Worm (Caenorhabditis elegans) whole organism, L4 larva: ENCODE results near the gene hda-4.
A peak's percentile ranks its signal among the peaks of the same experiment; 100 is the strongest.

Source experiments
- T26A8.4 ChIP-seq: fragments of 200-800 bp; sonication (Bioruptor generic); IDR thresholded peaks from 2 replicates; pipeline ENCODE4 v1.3.6; 2022; ENCODE audit warnings: missing genetic modification characterization, missing compliant biosample characterization
- Y105C5A.15 ChIP-seq: fragments of 200-800 bp; sonication (Bioruptor generic); IDR thresholded peaks from 2 replicates; pipeline ENCODE4 v1.3.6; 2022; ENCODE audit warnings: missing genetic modification characterization, missing compliant biosample characterization
- aha-1 ChIP-seq: fragments of 150-350 bp; peaks from one replicate; lab custom pipeline; 2014; ENCODE audit warnings: missing biosample characterization, missing genetic modification characterization
- ama-1 ChIP-seq: fragments of 150-350 bp; optimal IDR thresholded peaks from 2 replicates; lab custom pipeline; 2014; ENCODE audit warnings: inconsistent platforms, mixed read lengths
- ceh-20 ChIP-seq: fragments of 200-800 bp; sonication (Bioruptor generic); IDR thresholded peaks from 2 replicates; pipeline ENCODE4 v1.3.6; 2022; ENCODE audit warnings: missing genetic modification reagents, missing genetic modification characterization, missing compliant biosample characterization
- ceh-32 ChIP-seq: sonication (generic microtip); optimal IDR thresholded peaks from 2 replicates; lab custom pipeline; 2016; ENCODE audit warnings: mild to moderate bottlenecking, missing genetic modification characterization, missing compliant biosample characterization; ENCODE audit not compliant: poor library complexity
- ceh-44 ChIP-seq: fragments of 200-800 bp; sonication (Bioruptor generic); IDR thresholded peaks from 2 replicates; pipeline ENCODE4 v1.3.6; 2022; ENCODE audit warnings: missing genetic modification reagents, missing genetic modification characterization, missing compliant biosample characterization
- ceh-62 ChIP-seq: sonication (generic microtip); optimal IDR thresholded peaks from 2 replicates; lab custom pipeline; 2017; ENCODE audit warnings: missing biosample characterization, missing genetic modification characterization
- daf-12 ChIP-seq: fragments of 150-350 bp; optimal IDR thresholded peaks from 2 replicates; lab custom pipeline; 2014; ENCODE audit warnings: missing biosample characterization, missing genetic modification reagents, missing genetic modification characterization
- dmd-6 ChIP-seq: fragments of 200-800 bp; sonication (Bioruptor generic); IDR thresholded peaks from 2 replicates; pipeline ENCODE4 v1.3.6; 2022; ENCODE audit warnings: missing genetic modification reagents, missing genetic modification characterization, missing compliant biosample characterization
- dmd-8 ChIP-seq: fragments of 200-800 bp; sonication (Bioruptor generic); IDR thresholded peaks from 2 replicates; pipeline ENCODE4 v1.3.6; 2022; ENCODE audit warnings: missing genetic modification characterization, missing compliant biosample characterization
- dpl-1 ChIP-seq: fragments of 150-350 bp; optimal IDR thresholded peaks from 2 replicates; lab custom pipeline; 2014; ENCODE audit warnings: missing biosample characterization, missing genetic modification reagents, missing genetic modification characterization
- dve-1 ChIP-seq: sonication (generic microtip); optimal IDR thresholded peaks from 2 replicates; lab custom pipeline; 2017; ENCODE audit warnings: antibody characterized with exemption, mild to moderate bottlenecking, missing genetic modification characterization, missing compliant biosample characterization; ENCODE audit not compliant: insufficient read depth
- fkh-10 ChIP-seq: fragments of 150-350 bp; optimal IDR thresholded peaks from 2 replicates; lab custom pipeline; 2014; ENCODE audit warnings: missing biosample characterization, missing genetic modification reagents, missing genetic modification characterization
- hlh-11 ChIP-seq: fragments of 200-800 bp; sonication (Bioruptor generic); optimal IDR thresholded peaks from 2 replicates; lab custom pipeline; 2018; ENCODE audit warnings: mild to moderate bottlenecking, missing genetic modification characterization, missing compliant biosample characterization
- lin-1 ChIP-seq: fragments of 200-800 bp; sonication (Bioruptor generic); IDR thresholded peaks from 2 replicates; pipeline ENCODE4 v1.3.6; 2022; ENCODE audit warnings: missing genetic modification reagents, missing genetic modification characterization, missing compliant biosample characterization
- madf-5 ChIP-seq, 2 experiments: fragments of 200-800 bp; sonication (Bioruptor generic); IDR thresholded peaks; 2 replicates each; pipeline ENCODE4 v1.3.6; 2022; ENCODE audit warnings: missing compliant biosample characterization in 2 of 2, missing genetic modification characterization in 2 of 2
- mdl-1 ChIP-seq, 2 experiments: fragments of 150-350 bp in 1 of 2; sonication (generic microtip) in 1 of 2; optimal IDR thresholded peaks; 2 replicates each; lab custom pipeline; 2014 to 2017; ENCODE audit warnings: missing biosample characterization in 2 of 2, missing genetic modification characterization in 2 of 2
- mdt-29 ChIP-seq: fragments of 200-800 bp; sonication (Bioruptor generic); IDR thresholded peaks from 2 replicates; pipeline ENCODE4 v1.3.6; 2022; ENCODE audit warnings: missing genetic modification reagents, missing genetic modification characterization, missing compliant biosample characterization
- mep-1 ChIP-seq: fragments of 150-350 bp; sonication (generic microtip); optimal IDR thresholded peaks from 3 replicates; lab custom pipeline; 2014; ENCODE audit warnings: missing biosample characterization, missing genetic modification characterization
- mes-2 ChIP-seq: sonication (generic microtip); optimal IDR thresholded peaks from 2 replicates; lab custom pipeline; 2016; ENCODE audit warnings: missing genotype, mild to moderate bottlenecking, missing genetic modification characterization, missing compliant biosample characterization; ENCODE audit not compliant: poor library complexity, severe bottlenecking
- mxl-2 ChIP-seq: fragments of 200-800 bp; sonication (Bioruptor generic); conservative IDR thresholded peaks from 2 replicates; pipeline ENCODE4 v1.3.6; 2022; ENCODE audit warnings: missing genetic modification reagents, missing genetic modification characterization, missing compliant biosample characterization
- mxl-3 ChIP-seq: fragments of 200-800 bp; sonication (Bioruptor generic); optimal IDR thresholded peaks from 2 replicates; lab custom pipeline; 2018; ENCODE audit warnings: mild to moderate bottlenecking, missing genetic modification characterization, missing compliant biosample characterization
- nhr-11 ChIP-seq: fragments of 150-350 bp; optimal IDR thresholded peaks from 2 replicates; lab custom pipeline; 2014; ENCODE audit warnings: missing biosample characterization, missing genetic modification characterization
- nhr-237 ChIP-seq: sonication (generic microtip); optimal IDR thresholded peaks from 2 replicates; lab custom pipeline; 2017; ENCODE audit warnings: missing biosample characterization, missing genetic modification characterization
- nhr-25 ChIP-seq: sonication (generic microtip); optimal IDR thresholded peaks from 2 replicates; lab custom pipeline; 2017; ENCODE audit warnings: missing genetic modification characterization, mild to moderate bottlenecking, missing compliant biosample characterization, antibody characterized with exemption, moderate library complexity, borderline replicate concordance; ENCODE audit not compliant: insufficient read depth
- nhr-28 ChIP-seq: fragments of 150-350 bp; optimal IDR thresholded peaks from 2 replicates; lab custom pipeline; 2014; ENCODE audit warnings: missing biosample characterization, missing genetic modification characterization
- nhr-48 ChIP-seq: sonication (generic microtip); optimal IDR thresholded peaks from 2 replicates; lab custom pipeline; 2016; ENCODE audit warnings: mild to moderate bottlenecking, missing genetic modification characterization, missing compliant biosample characterization
- nhr-6 ChIP-seq: fragments of 150-350 bp; optimal IDR thresholded peaks from 2 replicates; lab custom pipeline; 2014; ENCODE audit warnings: missing biosample characterization, missing genetic modification characterization
- php-3 ChIP-seq: fragments of 200-800 bp; sonication (Bioruptor generic); IDR thresholded peaks from 2 replicates; pipeline ENCODE4 v1.3.6; 2022; ENCODE audit warnings: missing genetic modification reagents, missing genetic modification characterization, missing compliant biosample characterization
- rbr-2 ChIP-seq: sonication (generic microtip); optimal IDR thresholded peaks from 2 replicates; lab custom pipeline; 2016; ENCODE audit warnings: missing genotype, missing genetic modification characterization, missing compliant biosample characterization
- saeg-2 ChIP-seq: fragments of 200-800 bp; sonication (Bioruptor generic); IDR thresholded peaks from 2 replicates; pipeline ENCODE4 v1.3.6; 2022; ENCODE audit warnings: missing genetic modification reagents, missing genetic modification characterization, missing compliant biosample characterization
- set-16 ChIP-seq: fragments of 200-800 bp; sonication (Bioruptor generic); IDR thresholded peaks from 2 replicates; pipeline ENCODE4 v1.3.6; 2022; ENCODE audit warnings: missing genetic modification reagents, missing genetic modification characterization, missing compliant biosample characterization
- skn-1 ChIP-seq: fragments of 150-350 bp; optimal IDR thresholded peaks from 2 replicates; lab custom pipeline; 2014; ENCODE audit warnings: missing biosample characterization, missing genetic modification characterization
- spr-1 ChIP-seq: sonication (generic microtip); optimal IDR thresholded peaks from 2 replicates; lab custom pipeline; 2016; ENCODE audit warnings: mild to moderate bottlenecking, missing genetic modification characterization, missing compliant biosample characterization
- tra-1 ChIP-seq: fragments of 200-800 bp; sonication (Bioruptor generic); IDR thresholded peaks from 2 replicates; pipeline ENCODE4 v1.3.6; 2022; ENCODE audit warnings: missing genetic modification reagents, missing genetic modification characterization, missing compliant biosample characterization
- unc-62 ChIP-seq, 3 experiments: fragments of 150-350 bp in 1 of 3; sonication (generic microtip); optimal IDR thresholded peaks in 2 of 3; peaks in 1 of 3; 1 replicate in 1 of 3; 2 replicates in 2 of 3; lab custom pipeline; 2014 to 2017; ENCODE audit warnings: missing biosample characterization in 3 of 3, missing genetic modification characterization in 3 of 3, missing genetic modification reagents in 3 of 3, missing genotype in 1 of 3
- zfp-2 ChIP-seq: sonication (generic microtip); optimal IDR thresholded peaks from 2 replicates; lab custom pipeline; 2016; ENCODE audit warnings: mild to moderate bottlenecking, missing genetic modification characterization, missing compliant biosample characterization

The hda-4 gene

DNA sequence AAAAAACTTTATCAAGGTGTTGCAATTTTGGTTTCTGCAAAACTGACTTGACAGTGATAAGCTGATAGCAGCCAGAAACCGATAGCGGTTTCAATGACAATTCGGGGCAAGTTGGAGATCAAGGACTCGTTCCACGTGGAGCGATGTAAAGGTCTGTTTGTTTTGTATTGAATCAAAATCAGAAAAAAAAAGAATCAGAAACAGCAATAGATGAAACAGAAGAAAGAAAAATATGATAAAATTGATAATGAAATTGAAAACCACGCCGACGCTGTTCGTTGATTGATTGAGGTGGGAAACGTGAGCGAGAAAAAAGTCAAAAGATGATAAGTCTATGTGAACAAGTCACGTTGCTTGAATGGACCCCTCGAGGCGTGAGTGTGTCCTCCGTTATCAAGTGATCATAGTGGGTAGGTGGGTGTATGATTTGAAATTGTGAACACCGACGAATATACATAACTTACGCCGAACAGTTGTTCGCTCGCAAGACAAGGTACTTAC lies 46.0 kb downstream of the hda-4 start (continued):
- TF ChIP-seq mxl-2 (GFP tag; lab: Robert Waterston, UW) (no peak), daf-12 (tag; lab: Kevin White, UChicago) (no peak), mes-2 (tag; lab: Kevin White, UChicago) (no peak), ceh-44 (GFP tag; lab: Robert Waterston, UW) (no peak), zfp-2 (tag; lab: Kevin White, UChicago) (no peak), nhr-28 (peak; percentile 64), nhr-6 (tag; lab: Kevin White, UChicago) (no peak), Y105C5A.15 (GFP tag; lab: Robert Waterston, UW) (no peak), mdl-1 (tag; optimal IDR thresholded peaks at IDR 0.05; lab: Kevin White, UChicago) (peak; percentile 21 to 78), nhr-48 (tag; lab: Kevin White, UChicago) (peak; percentile 42), mdt-29 (no peak), dpl-1 (GFP tag; lab: Kevin White, UChicago) (no peak), mxl-3 (GFP tag; lab: Kevin White, UChicago) (peak; percentile 88), madf-5 (GFP tag; IDR thresholded peaks at IDR 0.05; lab: Robert Waterston, UW) (no peak), ceh-20 (peak; percentile 77; the same call in 1 of the 2 replicates), skn-1 (tag; lab: Kevin White, UChicago) (no peak)

DNA sequence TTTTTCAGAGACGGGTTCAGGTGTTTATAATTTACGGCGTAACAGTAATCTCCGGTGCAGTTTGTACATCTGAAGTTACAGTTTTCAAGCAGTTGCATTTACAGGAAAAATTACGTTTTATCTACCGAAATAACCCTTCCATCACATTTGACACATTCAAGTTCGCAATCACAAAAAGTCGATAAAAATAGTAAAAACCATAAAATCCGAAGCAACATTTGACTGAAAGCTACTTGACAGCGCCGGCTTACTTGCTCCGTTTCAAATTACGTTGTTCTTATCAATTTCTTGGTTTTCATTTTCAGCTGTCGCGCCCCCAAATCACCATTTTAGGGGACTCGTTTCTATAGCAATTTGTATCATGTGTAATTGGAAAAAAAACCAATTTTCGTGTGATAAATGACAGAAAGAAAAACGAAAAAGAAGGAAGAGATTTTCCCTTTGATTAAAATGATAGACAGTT lies 53.5 kb downstream of the hda-4 start, which contains the start of gene T01C8.3:
Gene T01C8.3 (minus strand): TSS at position 413 of the 463 bp plus-strand sequence.
- TF ChIP-seq nhr-48 (tag; lab: Kevin White, UChicago), result no peak
- TF ChIP-seq dve-1 (tag; lab: Kevin White, UChicago), result peak; percentile 18
- TF ChIP-seq tra-1 (GFP tag; lab: Robert Waterston, UW), result peak; percentile 89
- TF ChIP-seq dmd-8 (GFP tag; lab: Robert Waterston, UW), result no peak
- TF ChIP-seq ceh-62 (tag; lab: Kevin White, UChicago), result no peak
- TF ChIP-seq dpl-1 (GFP tag; lab: Kevin White, UChicago), result no peak
- TF ChIP-seq unc-62 (GFP tag; optimal IDR thresholded peaks at IDR 0.05 in 1 of 2; lab: Kevin White, UChicago), result peak in 1 of 2 experiments; percentile 86
- no peak for TF ChIP-seq unc-62 (tag; optimal IDR thresholded peaks at IDR 0.05; lab: Kevin White, UChicago)
- no peak for TF ChIP-seq T26A8.4
- TF ChIP-seq ceh-20, result peak; percentile 31; the same call in 1 of the 2 replicates
- no peak for TF ChIP-seq nhr-237
- peak; percentile 8 for TF ChIP-seq hlh-11 (tag; lab: Kevin White, UChicago)
- 0 out of 2 replicates have a peak, but pooled peaks have one; percentile 18 for TF ChIP-seq php-3 (GFP tag; lab: Robert Waterston, UW)
- TF ChIP-seq lin-1 (GFP tag; lab: Robert Waterston, UW), result 0 out of 2 replicates have a peak, but pooled peaks have one; percentile 35
- peak; percentile 44 for TF ChIP-seq aha-1 (tag; lab: Kevin White, UChicago)
- peak; percentile 89 for TF ChIP-seq dmd-6
- TF ChIP-seq, all 104 proteins: peak for 9

DNA sequence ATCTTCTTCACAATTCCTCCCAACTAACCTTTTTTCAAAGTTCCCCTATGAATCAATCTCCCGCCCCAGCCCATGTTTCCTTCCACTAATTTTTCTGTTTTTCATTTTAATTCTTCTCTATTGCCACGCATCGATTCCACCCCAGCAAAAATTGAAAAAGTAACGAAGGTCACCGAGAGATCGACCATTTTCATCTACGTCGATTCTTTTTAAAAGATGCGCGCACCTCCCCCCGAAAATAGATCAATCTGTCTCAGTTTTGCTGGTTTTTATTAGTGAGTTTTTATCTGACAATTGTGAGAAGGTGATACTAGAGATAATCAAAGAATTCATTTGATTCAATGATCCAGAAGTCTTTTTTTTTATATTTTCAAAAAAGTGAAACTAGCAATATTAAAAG lies 54.7 kb downstream of the hda-4 start:
- no peak for TF ChIP-seq nhr-11

DNA sequence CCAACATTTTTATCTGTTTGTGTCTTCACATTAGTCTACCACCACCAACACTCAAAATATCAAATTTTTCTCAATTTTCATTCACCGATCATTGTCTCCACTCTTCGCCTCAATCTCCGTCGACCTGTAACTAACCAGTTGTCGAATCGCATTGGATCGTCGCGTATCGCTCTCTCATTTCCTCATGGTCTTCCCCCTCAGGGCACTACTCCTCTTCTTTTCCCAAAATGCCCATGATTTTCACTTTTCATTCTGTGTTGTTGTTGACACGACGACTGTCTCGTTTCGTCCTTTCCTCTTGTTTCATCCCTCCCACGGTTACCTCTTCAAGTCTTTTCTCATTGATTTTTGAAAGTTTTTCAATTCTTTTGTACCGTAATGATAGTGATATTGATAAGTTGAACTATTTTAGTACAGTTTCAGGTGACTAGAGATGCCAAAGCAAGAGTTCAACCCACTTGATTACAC lies 56.7 kb downstream of the hda-4 start, which contains the start of gene T01C8.2:
Gene T01C8.2 (plus strand): TSS at position 418 of the 468 bp plus-strand sequence.
- TF ChIP-seq saeg-2, result no peak
- no peak for TF ChIP-seq ama-1
- TF ChIP-seq nhr-25 (tag; lab: Kevin White, UChicago), result peak; percentile 14
- no peak for TF ChIP-seq ceh-32 (tag; lab: Kevin White, UChicago)
- no peak for TF ChIP-seq rbr-2 (tag; lab: Kevin White, UChicago)
- TF ChIP-seq set-16 (GFP tag; lab: Robert Waterston, UW), result no peak
- no peak for TF ChIP-seq spr-1 (tag; lab: Kevin White, UChicago)
- TF ChIP-seq mdl-1 (tag; optimal IDR thresholded peaks at IDR 0.05; lab: Kevin White, UChicago), result peak in 1 of 2 experiments; percentile 12
- no peak for TF ChIP-seq fkh-10 (GFP tag; lab: Kevin White, UChicago)
- TF ChIP-seq unc-62 (GFP tag; optimal IDR thresholded peaks at IDR 0.05 in 1 of 2; lab: Kevin White, UChicago), result peak in 1 of 2 experiments; percentile 72
- no peak for TF ChIP-seq unc-62 (tag; optimal IDR thresholded peaks at IDR 0.05; lab: Kevin White, UChicago)
- peak; percentile 1 for TF ChIP-seq mep-1
- 0 out of 2 replicates have a peak, but pooled peaks have one; percentile 7 for TF ChIP-seq dmd-6
- peak; percentile 22 for TF ChIP-seq nhr-28
